Worm (Caenorhabditis elegans) whole organism, late embryonic: Measurements from ENCODE around the gene Y66D12A.21.

ENCODE experiments used
- F13H6.1 ChIP-seq: sonication (generic microtip); optimal IDR thresholded peaks from 2 replicates; lab custom pipeline; 2016; ENCODE audit warnings: missing genetic modification characterization, missing compliant biosample characterization
- ceh-31 ChIP-seq: sonication (generic microtip); optimal IDR thresholded peaks from 2 replicates; lab custom pipeline; 2016; ENCODE audit warnings: missing genetic modification characterization, missing compliant biosample characterization
- elt-2 ChIP-seq: sonication (generic microtip); optimal IDR thresholded peaks from 2 replicates; lab custom pipeline; 2016; ENCODE audit warnings: missing genetic modification reagents, missing genetic modification characterization, missing compliant biosample characterization
- fkh-10 ChIP-seq: fragments of 150-350 bp; optimal IDR thresholded peaks from 2 replicates; lab custom pipeline; 2014; ENCODE audit warnings: missing biosample characterization, missing genetic modification reagents, missing genetic modification characterization
- nhr-11 ChIP-seq: fragments of 150-350 bp; optimal IDR thresholded peaks from 2 replicates; lab custom pipeline; 2014; ENCODE audit warnings: missing biosample characterization, missing genetic modification characterization
- pha-4 ChIP-seq: fragments of 150-350 bp; optimal IDR thresholded peaks from 2 replicates; lab custom pipeline; 2018; ENCODE audit warnings: missing biosample characterization, missing genetic modification reagents, missing genetic modification characterization
- rnt-1 ChIP-seq: sonication (generic microtip); optimal IDR thresholded peaks from 2 replicates; lab custom pipeline; 2016; ENCODE audit warnings: missing genetic modification characterization, missing compliant biosample characterization

- TF ChIP-seq fkh-10 (GFP tag; lab: Kevin White, UChicago) (no peak), nhr-11 (tag; lab: Kevin White, UChicago) (no peak), elt-2 (tag; lab: Kevin White, UChicago) (no peak), ceh-31 (peak; percentile 34), F13H6.1 (tag; lab: Kevin White, UChicago) (no peak), pha-4 (tag; lab: Kevin White, UChicago) (no peak), rnt-1 (no peak)
Observed at ce11 chrIII:11466420-11467188, 38.5 kb downstream of the Y66D12A.21 start.
